Fruit fly (Drosophila melanogaster) whole organism, pupa: Measurements from ENCODE around the gene Lasp.

Source experiments
- CG10348 ChIP-seq: fragments of 200-800 bp; sonication (Bioruptor generic); IDR thresholded peaks from 2 replicates; pipeline ENCODE4 v1.3.6; 2022; ENCODE audit warnings: missing biosample characterization, missing genetic modification characterization
- CG14655 ChIP-seq: fragments of 200-800 bp; sonication (Bioruptor generic); optimal IDR thresholded peaks from 3 replicates; lab custom pipeline; 2017; ENCODE audit warnings: mild to moderate bottlenecking, missing biosample characterization, missing genetic modification reagents, missing genetic modification characterization

DNA sequence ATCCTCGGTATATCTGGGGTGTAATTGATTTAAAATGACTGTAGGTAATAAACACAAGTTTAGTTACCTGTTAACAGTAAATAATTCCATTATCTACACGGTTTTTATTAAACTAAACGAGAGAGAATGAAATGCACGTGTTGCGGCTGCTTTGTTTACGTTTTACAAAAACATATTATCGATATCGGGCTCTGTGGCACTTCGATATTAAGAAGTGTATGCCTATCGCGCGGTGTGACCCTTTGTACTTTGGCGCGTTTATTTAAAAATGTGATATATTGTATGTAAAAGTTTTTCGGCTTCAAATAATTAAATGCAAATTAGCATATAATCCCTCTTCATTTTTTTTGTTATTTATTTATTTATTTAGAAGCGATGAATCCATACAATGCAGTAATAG is 19.2 kb upstream of the Lasp start, which contains the start of gene Dbp73D:
- no peak for TF ChIP-seq CG14655 (GFP tag; lab: Kevin White, UChicago)
- no peak for TF ChIP-seq CG10348 (GFP tag; lab: Robert Waterston, UW)
